Worm (Caenorhabditis elegans) whole organism, young adult: ENCODE data around the gene C16C8.17.

ENCODE experiments used
- B0261.1 ChIP-seq: sonication (generic microtip); optimal IDR thresholded peaks from 2 replicates; lab custom pipeline; 2016; ENCODE audit warnings: mild to moderate bottlenecking, missing genetic modification characterization, moderate library complexity, missing compliant biosample characterization
- F22D6.2 ChIP-seq: sonication (generic microtip); optimal IDR thresholded peaks from 2 replicates; lab custom pipeline; 2016; ENCODE audit warnings: mild to moderate bottlenecking, missing genetic modification characterization, missing compliant biosample characterization
- F57C9.4 ChIP-seq: sonication (generic microtip); optimal IDR thresholded peaks from 2 replicates; lab custom pipeline; 2017; ENCODE audit warnings: mild to moderate bottlenecking, missing genetic modification characterization, missing compliant biosample characterization
- K11D2.4 ChIP-seq: fragments of 200-800 bp; sonication (Bioruptor generic); IDR thresholded peaks from 2 replicates; pipeline ENCODE4 v1.3.6; 2022; ENCODE audit warnings: missing genetic modification reagents, missing genetic modification characterization, missing compliant biosample characterization
- K12H6.12 ChIP-seq: fragments of 200-800 bp; sonication (Bioruptor generic); optimal IDR thresholded peaks from 2 replicates; lab custom pipeline; 2018; ENCODE audit warnings: mild to moderate bottlenecking, missing genetic modification characterization, missing compliant biosample characterization
- Y53F4B.3 ChIP-seq: fragments of 200-800 bp; sonication (Bioruptor generic); IDR thresholded peaks from 2 replicates; pipeline ENCODE4 v1.3.6; 2022; ENCODE audit warnings: missing genetic modification reagents, missing genetic modification characterization, missing compliant biosample characterization
- Y56A3A.18 ChIP-seq: fragments of 200-800 bp; sonication (Bioruptor generic); IDR thresholded peaks from 2 replicates; pipeline ENCODE4 v1.3.6; 2022; ENCODE audit warnings: missing genetic modification reagents, missing genetic modification characterization, missing compliant biosample characterization
- ZK185.1 ChIP-seq: sonication (generic microtip); optimal IDR thresholded peaks from 2 replicates; lab custom pipeline; 2016; ENCODE audit warnings: mild to moderate bottlenecking, missing genetic modification characterization, missing compliant biosample characterization; ENCODE audit not compliant: poor library complexity, severe bottlenecking
- cebp-1 ChIP-seq, 2 experiments: fragments of 200-800 bp in 1 of 2; sonication (Bioruptor generic) in 1 of 2; sonication (generic microtip) in 1 of 2; IDR thresholded peaks in 1 of 2; optimal IDR thresholded peaks in 1 of 2; 2 replicates each; pipeline versions ENCODE4 v1.3.6 to Lab custom; 2017 to 2022; ENCODE audit warnings: missing compliant biosample characterization in 2 of 2, missing genetic modification characterization in 2 of 2, mild to moderate bottlenecking in 1 of 2, missing genetic modification reagents in 1 of 2, moderate library complexity in 1 of 2
- ceh-100 ChIP-seq: fragments of 200-800 bp; sonication (Bioruptor generic); IDR thresholded peaks from 2 replicates; pipeline ENCODE4 v1.3.6; 2022; ENCODE audit warnings: missing genetic modification reagents, missing genetic modification characterization, missing compliant biosample characterization
- ceh-40 ChIP-seq: fragments of 200-800 bp; sonication (Bioruptor generic); IDR thresholded peaks from 2 replicates; pipeline ENCODE4 v1.3.6; 2022; ENCODE audit warnings: missing genetic modification characterization, missing compliant biosample characterization
- chd-7 ChIP-seq: sonication (generic microtip); optimal IDR thresholded peaks from 2 replicates; lab custom pipeline; 2016; ENCODE audit warnings: mild to moderate bottlenecking, missing genetic modification characterization, moderate library complexity, missing compliant biosample characterization
- die-1 ChIP-seq: sonication (generic microtip); optimal IDR thresholded peaks from 2 replicates; lab custom pipeline; 2016; ENCODE audit warnings: missing genotype, mild to moderate bottlenecking, missing genetic modification characterization, missing compliant biosample characterization
- ets-4 ChIP-seq: fragments of 200-800 bp; sonication (Bioruptor generic); optimal IDR thresholded peaks from 2 replicates; lab custom pipeline; 2018; ENCODE audit warnings: mild to moderate bottlenecking, missing genetic modification characterization, missing compliant biosample characterization
- hmg-20 ChIP-seq: fragments of 200-800 bp; sonication (Bioruptor generic); IDR thresholded peaks from 2 replicates; pipeline ENCODE4 v1.3.6; 2022; ENCODE audit warnings: missing genetic modification reagents, missing genetic modification characterization, missing compliant biosample characterization
- hsf-1 ChIP-seq: fragments of 200-800 bp; sonication (Bioruptor generic); IDR thresholded peaks from 2 replicates; pipeline ENCODE4 v1.3.6; 2022; ENCODE audit warnings: missing genetic modification reagents, missing genetic modification characterization, missing compliant biosample characterization
- let-526 ChIP-seq: fragments of 200-800 bp; sonication (Bioruptor generic); IDR thresholded peaks from 2 replicates; pipeline ENCODE4 v1.3.6; 2022; ENCODE audit warnings: missing genetic modification reagents, missing genetic modification characterization, missing compliant biosample characterization
- let-607 ChIP-seq, 2 experiments: fragments of 200-800 bp in 1 of 2; sonication (Bioruptor generic) in 1 of 2; sonication (generic microtip) in 1 of 2; optimal IDR thresholded peaks; 2 replicates each; lab custom pipeline; 2016 to 2018; ENCODE audit warnings: mild to moderate bottlenecking in 2 of 2, missing compliant biosample characterization in 2 of 2, missing genetic modification characterization in 2 of 2, moderate library complexity in 2 of 2, missing genotype in 1 of 2
- lin-26 ChIP-seq: fragments of 200-800 bp; sonication (Bioruptor generic); IDR thresholded peaks from 2 replicates; pipeline ENCODE4 v1.3.6; 2022; ENCODE audit warnings: missing genetic modification reagents, missing genetic modification characterization, missing compliant biosample characterization
- lin-40 ChIP-seq: sonication (generic microtip); optimal IDR thresholded peaks from 2 replicates; lab custom pipeline; 2016; ENCODE audit warnings: missing genetic modification characterization, mild to moderate bottlenecking, missing compliant biosample characterization, missing genotype, missing genetic modification reagents
- lin-54 ChIP-seq: fragments of 200-800 bp; sonication (Bioruptor generic); optimal IDR thresholded peaks from 2 replicates; lab custom pipeline; 2018; ENCODE audit warnings: mild to moderate bottlenecking, missing genetic modification characterization, missing compliant biosample characterization
- lsy-27 ChIP-seq: sonication (generic microtip); optimal IDR thresholded peaks from 2 replicates; lab custom pipeline; 2017; ENCODE audit warnings: missing genetic modification characterization, mild to moderate bottlenecking, missing compliant biosample characterization, antibody characterized with exemption, missing genotype, borderline replicate concordance; ENCODE audit not compliant: insufficient read depth
- madf-6 ChIP-seq: fragments of 200-800 bp; sonication (Bioruptor generic); IDR thresholded peaks from 2 replicates; pipeline ENCODE4 v1.3.6; 2022; ENCODE audit warnings: missing genetic modification reagents, missing genetic modification characterization, missing compliant biosample characterization
- mxl-1 ChIP-seq: sonication (generic microtip); optimal IDR thresholded peaks from 2 replicates; lab custom pipeline; 2016; ENCODE audit warnings: missing genetic modification characterization, missing compliant biosample characterization
- nfya-1 ChIP-seq: sonication (generic microtip); optimal IDR thresholded peaks from 2 replicates; lab custom pipeline; 2017; ENCODE audit warnings: antibody characterized with exemption, missing compliant biosample characterization, missing genetic modification characterization, borderline replicate concordance; ENCODE audit not compliant: insufficient read depth
- nhr-120 ChIP-seq: fragments of 200-800 bp; sonication (Bioruptor generic); IDR thresholded peaks from 2 replicates; pipeline ENCODE4 v1.3.6; 2022; ENCODE audit warnings: missing genetic modification characterization, missing compliant biosample characterization
- nhr-80 ChIP-seq: sonication (generic microtip); optimal IDR thresholded peaks from 2 replicates; lab custom pipeline; 2016; ENCODE audit warnings: missing genetic modification characterization, missing compliant biosample characterization
- nhr-90 ChIP-seq: sonication (generic microtip); optimal IDR thresholded peaks from 2 replicates; lab custom pipeline; 2016; ENCODE audit warnings: missing genotype, mild to moderate bottlenecking, missing genetic modification characterization, missing compliant biosample characterization
- rpc-1 ChIP-seq, 2 experiments: fragments of 150-350 bp in 1 of 2; sonication (generic microtip) in 1 of 2; optimal IDR thresholded peaks; 2 replicates each; lab custom pipeline; 2014 to 2018; ENCODE audit warnings: missing biosample characterization in 1 of 2, missing genetic modification characterization in 1 of 2, missing genetic modification reagents in 1 of 2, missing genotype in 1 of 2
- snpc-1.1 ChIP-seq: sonication (generic microtip); optimal IDR thresholded peaks from 2 replicates; lab custom pipeline; 2017; ENCODE audit warnings: missing genetic modification characterization, mild to moderate bottlenecking, missing compliant biosample characterization, antibody characterized with exemption, moderate library complexity, missing genotype, missing genetic modification reagents; ENCODE audit not compliant: insufficient read depth
- tbx-9 ChIP-seq: sonication (generic microtip); optimal IDR thresholded peaks from 2 replicates; lab custom pipeline; 2016; ENCODE audit warnings: borderline replicate concordance, missing genetic modification characterization, inconsistent platforms, missing compliant biosample characterization
- xnd-1 ChIP-seq: sonication (generic microtip); optimal IDR thresholded peaks from 2 replicates; lab custom pipeline; 2016; ENCODE audit warnings: missing genotype, missing genetic modification reagents, missing genetic modification characterization, missing compliant biosample characterization
- zfh-2 ChIP-seq: fragments of 200-800 bp; sonication (Bioruptor generic); conservative IDR thresholded peaks from 2 replicates; pipeline ENCODE4 v1.3.6; 2022; ENCODE audit warnings: missing genetic modification reagents, missing genetic modification characterization, missing compliant biosample characterization
- ztf-26 ChIP-seq: sonication (generic microtip); optimal IDR thresholded peaks from 2 replicates; lab custom pipeline; 2017; ENCODE audit warnings: missing genetic modification characterization, missing compliant biosample characterization
- ztf-3 ChIP-seq: fragments of 200-800 bp; sonication (Bioruptor generic); optimal IDR thresholded peaks from 2 replicates; lab custom pipeline; 2018; ENCODE audit warnings: mild to moderate bottlenecking, missing genetic modification characterization, missing compliant biosample characterization

Gene C16C8.17

DNA sequence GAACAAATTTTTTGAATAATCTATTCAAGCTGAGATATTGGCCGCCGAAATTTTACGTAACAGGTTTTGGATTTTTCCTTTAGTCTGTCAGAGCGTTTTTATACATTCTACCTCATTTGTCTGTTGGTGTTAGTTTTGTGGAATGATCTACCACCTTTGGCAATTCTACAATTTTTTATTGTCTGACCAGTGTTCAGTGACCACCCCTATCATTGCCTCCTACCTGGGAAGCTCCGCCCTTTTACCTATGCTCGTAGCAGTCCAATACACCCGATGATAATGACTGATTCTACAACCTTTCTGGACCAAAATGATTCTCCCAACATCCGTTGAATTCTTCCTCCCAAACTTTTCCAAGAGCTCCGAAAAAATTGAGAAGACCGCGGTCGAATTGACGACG is 33.1 kb downstream of the C16C8.17 start, which contains the start of gene sdz-32:
sdz-32 (plus strand) TSS at position 301 of the 400 bp plus-strand sequence.
- TF ChIP-seq let-607 (tag; optimal IDR thresholded peaks at IDR 0.05; lab: Kevin White, UChicago): no peak
- TF ChIP-seq nhr-80 (tag; lab: Kevin White, UChicago): no peak
- TF ChIP-seq ztf-3 (GFP tag; lab: Kevin White, UChicago): no peak
- TF ChIP-seq lsy-27: no peak
- TF ChIP-seq Y56A3A.18: no peak
- TF ChIP-seq rpc-1 (optimal IDR thresholded peaks at IDR 0.05; lab: Kevin White, UChicago): no peak
- TF ChIP-seq rpc-1 (tag; optimal IDR thresholded peaks at IDR 0.05; lab: Kevin White, UChicago): no peak
- no peak for TF ChIP-seq K11D2.4
- no peak for TF ChIP-seq madf-6 (GFP tag; lab: Robert Waterston, UW)
- TF ChIP-seq nhr-90 (tag; lab: Kevin White, UChicago): no peak
- TF ChIP-seq F22D6.2 (tag; lab: Kevin White, UChicago): no peak
- no peak for TF ChIP-seq ceh-100
- TF ChIP-seq die-1 (tag; lab: Kevin White, UChicago): no peak
- no peak for TF ChIP-seq ceh-40 (GFP tag; lab: Robert Waterston, UW)
- no peak for TF ChIP-seq zfh-2 (GFP tag; lab: Robert Waterston, UW)
- TF ChIP-seq ZK185.1 (tag; lab: Kevin White, UChicago): no peak
- TF ChIP-seq, all 124 proteins: peak for 0

ce11 chrII:3476536-3476935 is 35.9 kb downstream of the C16C8.17 start:
- TF ChIP-seq cebp-1 (GFP tag; IDR thresholded peaks at IDR 0.05; lab: Robert Waterston, UW) (no peak), cebp-1 (tag; optimal IDR thresholded peaks at IDR 0.05; lab: Kevin White, UChicago) (no peak), nfya-1 (no peak), ets-4 (no peak), chd-7 (tag; lab: Kevin White, UChicago) (no peak), F22D6.2 (tag; lab: Kevin White, UChicago) (no peak), xnd-1 (no peak), hmg-20 (GFP tag; lab: Robert Waterston, UW) (no peak), let-526 (GFP tag; lab: Robert Waterston, UW) (no peak), ztf-26 (tag; lab: Kevin White, UChicago) (no peak), Y53F4B.3 (GFP tag; lab: Robert Waterston, UW) (no peak), lsy-27 (no peak), snpc-1.1 (tag; lab: Kevin White, UChicago) (no peak), hsf-1 (GFP tag; lab: Robert Waterston, UW) (no peak), B0261.1 (tag; lab: Kevin White, UChicago) (no peak), tbx-9 (no peak), lin-54 (GFP tag; lab: Kevin White, UChicago) (no peak), lin-26 (GFP tag; lab: Robert Waterston, UW) (no peak), nhr-120 (GFP tag; lab: Robert Waterston, UW) (no peak)

DNA sequence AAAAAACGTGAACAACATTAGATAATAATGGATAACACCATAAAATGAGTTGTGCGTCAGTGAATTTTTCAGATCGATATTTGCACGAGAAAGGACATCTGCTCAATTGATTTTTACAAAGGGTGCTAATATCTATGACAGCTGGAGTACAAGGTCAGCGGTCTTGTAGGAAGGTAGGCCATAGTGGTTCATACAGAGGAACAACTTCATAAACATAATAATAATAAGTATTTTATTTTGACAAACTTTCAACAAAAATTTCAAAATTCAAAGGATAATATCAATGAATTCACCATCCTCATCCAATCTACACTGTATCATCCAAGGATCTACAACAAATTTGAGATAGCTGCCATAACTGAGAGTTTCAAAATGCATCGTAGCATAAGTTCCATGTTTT is 36.5 kb downstream of the C16C8.17 start, which contains the start of gene fbxb-104:
fbxb-104 (minus strand) TSS at position 101 of the 400 bp plus-strand sequence.
- TF ChIP-seq lin-40 (tag; lab: Kevin White, UChicago) (no peak), F57C9.4 (tag; lab: Kevin White, UChicago) (no peak), K12H6.12 (tag; lab: Kevin White, UChicago) (no peak), F22D6.2 (tag; lab: Kevin White, UChicago) (no peak), mxl-1 (tag; lab: Kevin White, UChicago) (no peak), Y53F4B.3 (GFP tag; lab: Robert Waterston, UW) (no peak)
